Worm (Caenorhabditis elegans): Measurements from ENCODE around the gene farl-11.

The farl-11 gene

ce11 chrII:7104794-7105613 is at the start of gene farl-11, which contains the start of gene rpl-33 (continued):
- no peak for TF ChIP-seq zfp-3 (GFP tag; conservative IDR thresholded peaks at IDR 0.05)
- peak; percentile 70 for TF ChIP-seq zfp-2 (tag; optimal IDR thresholded peaks at IDR 0.05)
- no peak for TF ChIP-seq madf-5 (GFP tag; IDR thresholded peaks at IDR 0.05)
- no peak for TF ChIP-seq cey-2 (tag; optimal IDR thresholded peaks at IDR 0.05; ENCODE audit: borderline replicate concordance, insufficient read depth)
- peak; percentile 80 for TF ChIP-seq lin-15B (tag; optimal IDR thresholded peaks at IDR 0.05)
- peak; percentile 73 for TF ChIP-seq lin-38 (GFP tag; IDR thresholded peaks at IDR 0.05)
- TF ChIP-seq nhr-25 (tag; optimal IDR thresholded peaks at IDR 0.05; ENCODE audit: borderline replicate concordance, insufficient read depth): no peak
- peak; percentile 39 for TF ChIP-seq jun-1 (tag; optimal IDR thresholded peaks at IDR 0.05)
- no peak for TF ChIP-seq unc-39 (tag; optimal IDR thresholded peaks at IDR 0.05)
- peak; percentile 29 for TF ChIP-seq ces-1 (GFP tag; optimal IDR thresholded peaks at IDR 0.05)
- peak; percentile 78 for TF ChIP-seq lin-13 (GFP tag; optimal IDR thresholded peaks at IDR 0.05)
- TF ChIP-seq duxl-1 (tag; optimal IDR thresholded peaks at IDR 0.05; ENCODE audit: poor library complexity): no peak
- peak in 1 of 2 experiments; percentile 49 for TF ChIP-seq mdl-1 (tag; optimal IDR thresholded peaks at IDR 0.05)
- 0 out of 2 replicates have a peak, but pooled peaks have one; percentile 41 for TF ChIP-seq ceh-20 (GFP tag; IDR thresholded peaks at IDR 0.05)
- TF ChIP-seq lsy-2 (tag; optimal IDR thresholded peaks at IDR 0.05): peak; percentile 95 to 99
- peak; percentile 63 for TF ChIP-seq dve-1 (tag; optimal IDR thresholded peaks at IDR 0.05; ENCODE audit: insufficient read depth)
- TF ChIP-seq nhr-102 (tag; optimal IDR thresholded peaks at IDR 0.05): no peak
- no peak for TF ChIP-seq nhr-42 (GFP tag; IDR thresholded peaks at IDR 0.05)
- TF ChIP-seq snpc-1.2 (GFP tag; IDR thresholded peaks at IDR 0.05): no peak
- TF ChIP-seq T20F7.1 (GFP tag; optimal IDR thresholded peaks at IDR 0.05): peak; percentile 99
- TF ChIP-seq pha-4 (GFP tag; IDR thresholded peaks at IDR 0.05): no peak
- peak; percentile 90 for TF ChIP-seq pha-4 (tag; optimal IDR thresholded peaks at IDR 0.05)
- TF ChIP-seq snpc-4 (tag; optimal IDR thresholded peaks at IDR 0.05): no peak
- peak; percentile 75 for TF ChIP-seq hlh-30 (tag; optimal IDR thresholded peaks at IDR 0.05; ENCODE audit: insufficient read depth)

ce11 chrII:7153095-7153494 is 48.3 kb upstream of the farl-11 start:
- peak; percentile 89 for TF ChIP-seq set-16 (GFP tag; IDR thresholded peaks at IDR 0.05)

DNA sequence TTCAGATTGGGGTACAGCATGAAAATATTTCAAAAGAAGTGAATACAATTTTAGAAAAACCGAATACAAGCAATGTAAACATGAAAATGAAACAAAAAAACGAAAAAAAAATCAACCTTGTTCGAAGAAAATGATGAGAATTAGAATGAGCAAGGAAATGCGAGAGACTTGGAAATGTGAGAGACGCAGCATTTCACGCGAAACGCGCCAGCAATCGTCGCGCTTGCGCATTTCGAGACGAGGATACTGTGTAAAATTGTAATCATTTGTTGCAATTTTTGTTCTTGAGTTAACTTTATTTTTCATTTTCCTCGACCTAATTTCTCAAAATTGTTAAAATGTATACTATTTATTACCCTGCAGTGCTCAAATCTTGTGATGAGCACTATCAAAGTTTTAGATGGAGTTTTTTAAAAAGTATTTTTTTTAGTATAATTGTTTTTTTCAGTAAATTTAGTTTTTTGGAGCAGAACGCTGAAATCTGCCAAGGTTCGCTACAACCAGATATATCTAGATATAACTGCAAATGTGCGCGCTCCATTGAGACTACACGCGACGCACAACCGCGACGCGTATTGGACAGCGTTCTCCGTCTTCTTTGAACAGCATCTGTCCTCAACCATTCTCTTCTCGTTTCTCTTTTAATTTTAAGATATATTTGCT is 47.3 kb upstream of the farl-11 start, which contains the start of gene fust-1:
Gene fust-1 (plus strand): TSS at position 613 of the 663 bp plus-strand sequence.
- TF ChIP-seq php-3 (GFP tag; IDR thresholded peaks at IDR 0.05) (peak; percentile 86), nhr-111 (GFP tag; optimal IDR thresholded peaks at IDR 0.05) (no peak), mxl-3 (GFP tag; optimal IDR thresholded peaks at IDR 0.05) (peak; percentile 77), lin-38 (GFP tag; IDR thresholded peaks at IDR 0.05) (peak; percentile 96), F26F4.8 (GFP tag; conservative IDR thresholded peaks at IDR 0.05) (no peak), lin-1 (GFP tag; IDR thresholded peaks at IDR 0.05) (peak; percentile 89), daf-16 (GFP tag; optimal IDR thresholded peaks at IDR 0.05) (peak in 1 of 2 experiments; percentile 89), daf-16 (tag; optimal IDR thresholded peaks at IDR 0.05) (peak; percentile 67), Y105C5A.15 (GFP tag; IDR thresholded peaks at IDR 0.05) (no peak), pha-4 (GFP tag; IDR thresholded peaks at IDR 0.05) (peak; percentile 94), pha-4 (tag; optimal IDR thresholded peaks at IDR 0.05) (peak; percentile 73), zip-2 (tag; optimal IDR thresholded peaks at IDR 0.05) (peak; percentile 76), skn-1 (tag; optimal IDR thresholded peaks at IDR 0.05) (peak; percentile 87), nhr-42 (GFP tag; IDR thresholded peaks at IDR 0.05) (peak; percentile 93), nhr-10 (tag; optimal IDR thresholded peaks at IDR 0.05) (peak; percentile 6), madf-5 (GFP tag; IDR thresholded peaks at IDR 0.05) (no peak), spr-3 (GFP tag; optimal IDR thresholded peaks at IDR 0.05) (peak; percentile 81), lir-3 (tag; optimal IDR thresholded peaks at IDR 0.05) (peak; percentile 38), saeg-2 (GFP tag; IDR thresholded peaks at IDR 0.05) (peak; percentile 87), arid-1 (GFP tag; conservative IDR thresholded peaks at IDR 0.05) (peak; percentile 96), mxl-2 (GFP tag; conservative IDR thresholded peaks at IDR 0.05) (peak; percentile 85; the same call in 1 of the 2 replicates), unc-62 (GFP tag; optimal IDR thresholded peaks at IDR 0.05 in 1 of 2) (peak in 1 of 2 experiments; percentile 90), unc-62 (tag; optimal IDR thresholded peaks at IDR 0.05) (no peak), zfp-2 (tag; optimal IDR thresholded peaks at IDR 0.05) (peak; percentile 65), Y75B8A.6 (GFP tag; IDR thresholded peaks at IDR 0.05) (no peak)
